Worm (Caenorhabditis elegans): ENCODE measurements around the gene srbc-75.
"Not testable (repeated sequence)": the region's sequence is repeated elsewhere in the genome, so short reads cannot be mapped to it uniquely, and the experiment has no call there.

DNA sequence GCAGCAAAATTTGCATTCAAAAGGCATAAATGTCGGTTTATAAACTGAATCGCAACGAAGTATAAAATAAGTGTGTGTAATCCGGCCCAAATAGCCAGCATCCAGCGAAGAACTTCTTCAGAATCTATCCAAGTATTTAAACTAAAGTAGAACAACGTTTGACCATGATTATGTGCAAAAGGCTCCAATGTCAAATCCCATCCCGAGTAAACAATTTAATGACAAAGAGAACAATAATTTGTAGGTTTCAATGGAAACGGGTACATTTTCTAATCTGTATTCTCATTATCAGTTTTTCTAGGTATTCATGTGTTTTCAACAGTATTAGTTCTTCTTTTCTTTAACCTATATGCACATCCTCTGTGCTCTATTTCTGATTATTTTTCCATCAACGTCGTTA is 45.9 kb upstream of the srbc-75 start, which contains the start of gene C41G6.12:
- TF ChIP-seq ref-1 (GFP tag; conservative IDR thresholded peaks at IDR 0.05); T22C8.4 (GFP tag; IDR thresholded peaks at IDR 0.05); med-1 (GFP tag; optimal IDR thresholded peaks at IDR 0.05; ENCODE audit: insufficient read depth); cog-1 (tag; optimal IDR thresholded peaks at IDR 0.05); flt-1 (GFP tag; IDR thresholded peaks at IDR 0.05); ztf-29 (GFP tag; IDR thresholded peaks at IDR 0.05): not testable (repeated sequence)
